Fruit fly (Drosophila melanogaster): ENCODE measurements around the gene CG4502.

CG4502 gene

DNA sequence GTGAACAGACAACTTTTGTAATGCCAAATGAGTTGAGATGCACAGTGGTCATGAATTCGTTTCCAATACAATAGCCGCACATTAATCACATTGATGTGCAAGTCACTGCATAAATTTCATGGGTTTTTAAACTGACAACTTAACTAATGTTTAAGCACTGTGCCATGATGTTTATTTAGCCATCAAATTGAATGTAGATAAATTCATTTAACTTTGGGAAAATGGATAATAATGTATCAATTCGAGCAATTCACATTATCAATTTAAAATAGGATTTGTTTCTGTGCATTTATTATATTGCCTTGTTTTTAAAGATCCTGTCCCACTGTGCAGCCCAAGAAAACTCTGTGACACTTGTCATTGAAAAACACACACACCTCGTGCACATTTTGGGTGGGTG lies 56.0 kb downstream of the CG4502 start (continued):
- TF ChIP-seq Sin3A (optimal IDR thresholded peaks at IDR 0.05) = no peak
- TF ChIP-seq CG10979 (tag; optimal IDR thresholded peaks at IDR 0.05) = peak; percentile 83
- no peak for TF ChIP-seq grn (GFP tag; optimal IDR thresholded peaks at IDR 0.05)
- peak; percentile 80 for TF ChIP-seq Ssrp (tag; optimal IDR thresholded peaks at IDR 0.05)
- TF ChIP-seq CG4328 (GFP tag; optimal IDR thresholded peaks at IDR 0.05) = no peak
- TF ChIP-seq Aef1 (GFP tag; IDR thresholded peaks at IDR 0.05) = peak; percentile 53; the same call in 2 of the 3 replicates
- TF ChIP-seq br (optimal IDR thresholded peaks at IDR 0.05) = no peak
- TF ChIP-seq CG6175 (GFP tag; IDR thresholded peaks at IDR 0.05) = no peak
- TF ChIP-seq TFAM (GFP tag; optimal IDR thresholded peaks at IDR 0.05) = peak; percentile 4
- TF ChIP-seq Abd-B (GFP tag; optimal IDR thresholded peaks at IDR 0.05) = peak; percentile 71
- peak; percentile 43 for TF ChIP-seq Nf-YB (GFP tag; optimal IDR thresholded peaks at IDR 0.05)
- TF ChIP-seq Hand (GFP tag; optimal IDR thresholded peaks at IDR 0.05) = no peak
- TF ChIP-seq CG12299 (tag; optimal IDR thresholded peaks at IDR 0.05) = peak; percentile 44
- no peak for TF ChIP-seq CG30020 (tag; optimal IDR thresholded peaks at IDR 0.05)
- TF ChIP-seq ERR (GFP tag; optimal IDR thresholded peaks at IDR 0.05) = no peak
- TF ChIP-seq CG10274 (GFP tag; optimal IDR thresholded peaks at IDR 0.05) = peak; percentile 18
- TF ChIP-seq Doc3 (GFP tag; IDR thresholded peaks at IDR 0.05; ENCODE audit: partially characterized antibody) = no peak
- TF ChIP-seq vnd (GFP tag; IDR thresholded peaks at IDR 0.05; ENCODE audit: partially characterized antibody) = no peak
- TF ChIP-seq sim (GFP tag; IDR thresholded peaks at IDR 0.05) = peak; percentile 64; the same call in 1 of the 2 replicates
- peak; percentile 26 for TF ChIP-seq Sry-δ (GFP tag; optimal IDR thresholded peaks at IDR 0.05)
- TF ChIP-seq tin (GFP tag; optimal IDR thresholded peaks at IDR 0.05) = peak; percentile 60
- TF ChIP-seq CG2678 (tag; optimal IDR thresholded peaks at IDR 0.05) = peak; percentile 78
- TF ChIP-seq CG13287 (GFP tag; IDR thresholded peaks at IDR 0.05; ENCODE audit: partially characterized antibody) = no peak
- TF ChIP-seq Ada2b (GFP tag; IDR thresholded peaks at IDR 0.05) = peak; percentile 74
- peak; percentile 37 for TF ChIP-seq Deaf1 (tag; optimal IDR thresholded peaks at IDR 0.05)
- TF ChIP-seq en (GFP tag; optimal IDR thresholded peaks at IDR 0.05) = peak; percentile 64
- peak; percentile 52 for TF ChIP-seq Meics (GFP tag; optimal IDR thresholded peaks at IDR 0.05)
- TF ChIP-seq CG6654 (GFP tag; optimal IDR thresholded peaks at IDR 0.05) = peak; percentile 31
- peak; percentile 82 for TF ChIP-seq CG12391 (tag; optimal IDR thresholded peaks at IDR 0.05)
- no peak for TF ChIP-seq CG16813 (GFP tag; IDR thresholded peaks at IDR 0.05; ENCODE audit: partially characterized antibody)
- peak; percentile 35 for TF ChIP-seq Vsx1 (GFP tag; optimal IDR thresholded peaks at IDR 0.05)
- TF ChIP-seq lilli (GFP tag; optimal IDR thresholded peaks at IDR 0.05) = peak; percentile 3
- TF ChIP-seq mld (GFP tag; IDR thresholded peaks at IDR 0.05; ENCODE audit: partially characterized antibody) = no peak
- no peak for TF ChIP-seq da (GFP tag; optimal IDR thresholded peaks at IDR 0.05)
- TF ChIP-seq psq (GFP tag; optimal IDR thresholded peaks at IDR 0.05) = no peak
- peak; percentile 60 for TF ChIP-seq CG15601 (tag; optimal IDR thresholded peaks at IDR 0.05)
- TF ChIP-seq nerfin-2 (GFP tag; IDR thresholded peaks at IDR 0.05; ENCODE audit: partially characterized antibody) = no peak
- peak; percentile 3 for TF ChIP-seq Usf (GFP tag; optimal IDR thresholded peaks at IDR 0.05)
- peak; percentile 56 for TF ChIP-seq CG12942 (GFP tag; optimal IDR thresholded peaks at IDR 0.05)
- TF ChIP-seq CG7745 (tag; optimal IDR thresholded peaks at IDR 0.05) = no peak
- TF ChIP-seq CG1603 (tag; optimal IDR thresholded peaks at IDR 0.05) = peak; percentile 87
- TF ChIP-seq H15 (GFP tag; IDR thresholded peaks at IDR 0.05) = peak; percentile 61; the same call in 2 of the 3 replicates
- peak; percentile 53 for TF ChIP-seq sqz (GFP tag; optimal IDR thresholded peaks at IDR 0.05)
- no peak for TF ChIP-seq danr (GFP tag; IDR thresholded peaks at IDR 0.05)
- TF ChIP-seq Bteb2 (GFP tag; optimal IDR thresholded peaks at IDR 0.05) = peak; percentile 14
- TF ChIP-seq CG12219 (GFP tag; optimal IDR thresholded peaks at IDR 0.05) = peak; percentile 83
- TF ChIP-seq Neu2 (GFP tag; optimal IDR thresholded peaks at IDR 0.05; ENCODE audit: borderline replicate concordance) = no peak
- peak in 1 of 2 experiments; percentile 29 for TF ChIP-seq crp (GFP tag; optimal IDR thresholded peaks at IDR 0.05)
- TF ChIP-seq cwo (GFP tag; optimal IDR thresholded peaks at IDR 0.05) = peak; percentile 48
- peak in 1 of 2 experiments; percentile 93 for TF ChIP-seq eve (GFP tag; optimal IDR thresholded peaks at IDR 0.05)
